Fruit fly (Drosophila melanogaster) whole organism, embryonic: ENCODE results near the gene CG8563.
A peak's percentile ranks its signal among the peaks of the same experiment; 100 is the strongest.

Experiments
- CG10147 ChIP-seq: fragments of 200-800 bp; sonication (Bioruptor generic); optimal IDR thresholded peaks from 2 replicates; lab custom pipeline; 2019; ENCODE audit warnings: missing biosample characterization, mild to moderate bottlenecking, missing genetic modification characterization, moderate library complexity
- CG10321 ChIP-seq: fragments of 200-800 bp; sonication (Bioruptor generic); IDR thresholded peaks from 2 replicates; pipeline ENCODE4 v1.3.6; 2022; ENCODE audit warnings: missing biosample characterization, missing genetic modification characterization
- CG10565 ChIP-seq: fragments of 200-800 bp; sonication (Bioruptor generic); optimal IDR thresholded peaks from 3 replicates; lab custom pipeline; 2016; ENCODE audit warnings: missing biosample characterization, mild to moderate bottlenecking, missing genetic modification characterization
- CG12104 ChIP-seq: fragments of 200-800 bp; sonication (Bioruptor generic); optimal IDR thresholded peaks from 3 replicates; lab custom pipeline; 2016; ENCODE audit warnings: missing biosample characterization, missing genetic modification characterization
- CG12391 ChIP-seq: fragments of 200-800 bp; sonication (Bioruptor generic); optimal IDR thresholded peaks from 3 replicates; lab custom pipeline; 2018; ENCODE audit warnings: missing biosample characterization, mild to moderate bottlenecking, missing genetic modification characterization, moderate library complexity
- CG14050 ChIP-seq: fragments of 200-800 bp; sonication (Bioruptor generic); IDR thresholded peaks from 3 replicates; pipeline ENCODE4 v1.3.6; 2022; ENCODE audit warnings: missing biosample characterization, missing genetic modification characterization
- CG15479 ChIP-seq: fragments of 200-800 bp; sonication (Bioruptor generic); optimal IDR thresholded peaks from 3 replicates; lab custom pipeline; 2019; ENCODE audit warnings: missing biosample characterization, mild to moderate bottlenecking, missing genetic modification characterization, moderate library complexity
- CG15514 ChIP-seq: fragments of 200-800 bp; sonication (Bioruptor generic); optimal IDR thresholded peaks from 3 replicates; lab custom pipeline; 2017; ENCODE audit warnings: missing biosample characterization, missing genetic modification characterization, mild to moderate bottlenecking, moderate library complexity, missing genetic modification reagents
- CG15696 ChIP-seq: fragments of 200-800 bp; sonication (Bioruptor generic); optimal IDR thresholded peaks from 2 replicates; lab custom pipeline; 2019; ENCODE audit warnings: missing biosample characterization, mild to moderate bottlenecking, missing genetic modification characterization, moderate library complexity
- CG17359 ChIP-seq: fragments of 200-800 bp; sonication (Bioruptor generic); optimal IDR thresholded peaks from 3 replicates; lab custom pipeline; 2018; ENCODE audit warnings: missing biosample characterization, mild to moderate bottlenecking, missing genetic modification characterization, moderate library complexity
- CG18619 ChIP-seq: fragments of 200-800 bp; sonication (Bioruptor generic); optimal IDR thresholded peaks from 3 replicates; lab custom pipeline; 2017; ENCODE audit warnings: missing biosample characterization, mild to moderate bottlenecking, missing genetic modification characterization
- CG2889 ChIP-seq: fragments of 200-800 bp; sonication (Bioruptor generic); IDR thresholded peaks from 3 replicates; pipeline ENCODE4 v1.3.6; 2022; ENCODE audit warnings: missing biosample characterization, missing genetic modification characterization
- CG31388 ChIP-seq: fragments of 200-800 bp; sonication (Bioruptor generic); optimal IDR thresholded peaks from 2 replicates; lab custom pipeline; 2016; ENCODE audit warnings: missing biosample characterization, missing genetic modification characterization
- CG32532 ChIP-seq: fragments of 200-800 bp; sonication (Bioruptor generic); IDR thresholded peaks from 2 replicates; pipeline ENCODE4 v1.3.6; 2022; ENCODE audit warnings: missing biosample characterization, missing genetic modification characterization
- CG3407 ChIP-seq: fragments of 200-800 bp; sonication (Bioruptor generic); optimal IDR thresholded peaks from 2 replicates; lab custom pipeline; 2018; ENCODE audit warnings: missing biosample characterization, mild to moderate bottlenecking, missing genetic modification characterization
- CG4328 ChIP-seq: fragments of 200-800 bp; sonication (Bioruptor generic); optimal IDR thresholded peaks from 3 replicates; lab custom pipeline; 2017; ENCODE audit warnings: missing biosample characterization, missing genetic modification reagents, missing genetic modification characterization
- CG6689 ChIP-seq: fragments of 200-800 bp; sonication (Bioruptor generic); IDR thresholded peaks from 2 replicates; pipeline ENCODE4 v1.3.6; 2022; ENCODE audit warnings: missing biosample characterization, missing genetic modification characterization
- CG6765 ChIP-seq: fragments of 200-800 bp; sonication (Bioruptor generic); optimal IDR thresholded peaks from 3 replicates; lab custom pipeline; 2017; ENCODE audit warnings: missing biosample characterization, mild to moderate bottlenecking, missing genetic modification characterization
- CG7372 ChIP-seq: fragments of 200-800 bp; sonication (Bioruptor generic); IDR thresholded peaks from 2 replicates; pipeline ENCODE4 v1.3.6; 2022; ENCODE audit warnings: missing biosample characterization, missing genetic modification characterization
- CG8281 ChIP-seq: fragments of 200-800 bp; sonication (Bioruptor generic); optimal IDR thresholded peaks from 2 replicates; lab custom pipeline; 2018; ENCODE audit warnings: missing biosample characterization, mild to moderate bottlenecking, missing genetic modification characterization, moderate library complexity
- CG8388 ChIP-seq: fragments of 200-800 bp; sonication (Bioruptor generic); optimal IDR thresholded peaks from 2 replicates; lab custom pipeline; 2019; ENCODE audit warnings: missing biosample characterization, mild to moderate bottlenecking, missing genetic modification characterization, moderate library complexity
- Dref ChIP-seq: fragments of 200-800 bp; sonication (Bioruptor generic); IDR thresholded peaks from 2 replicates; pipeline ENCODE4 v1.3.6; 2022; ENCODE audit warnings: missing biosample characterization, missing genetic modification characterization
- E2f1 ChIP-seq: fragments of 200-800 bp; sonication (Bioruptor generic); IDR thresholded peaks from 2 replicates; pipeline ENCODE4 v1.3.6; 2022; ENCODE audit warnings: missing biosample characterization, missing genetic modification characterization
- E2f2 ChIP-seq: fragments of 200-800 bp; sonication (Bioruptor generic); IDR thresholded peaks from 2 replicates; pipeline ENCODE4 v1.3.6; 2022; ENCODE audit warnings: missing biosample characterization, missing genetic modification characterization
- HHEX ChIP-seq: fragments of 200-800 bp; sonication (Bioruptor generic); optimal IDR thresholded peaks from 3 replicates; lab custom pipeline; 2017; ENCODE audit warnings: missing biosample characterization, mild to moderate bottlenecking, missing genetic modification characterization, missing genetic modification reagents
- Hmr ChIP-seq: fragments of 200-800 bp; sonication (Bioruptor generic); optimal IDR thresholded peaks from 3 replicates; lab custom pipeline; 2017; ENCODE audit warnings: mild to moderate bottlenecking, missing biosample characterization, missing genetic modification reagents, missing genetic modification characterization
- Mad ChIP-seq: fragments of 200-800 bp; sonication (Bioruptor generic); optimal IDR thresholded peaks from 2 replicates; lab custom pipeline; 2016; ENCODE audit warnings: missing biosample characterization, missing genetic modification characterization
- Ptx1 ChIP-seq: fragments of 200-800 bp; sonication (Bioruptor generic); IDR thresholded peaks from 2 replicates; pipeline ENCODE4 v1.3.6; 2022; ENCODE audit warnings: missing biosample characterization, missing genetic modification characterization
- TFAM ChIP-seq: fragments of 200-800 bp; sonication (Bioruptor generic); optimal IDR thresholded peaks from 2 replicates; lab custom pipeline; 2017; ENCODE audit warnings: missing biosample characterization, missing genetic modification characterization, inconsistent platforms
- ac ChIP-seq: fragments of 200-800 bp; sonication (Bioruptor generic); optimal IDR thresholded peaks from 3 replicates; lab custom pipeline; 2017; ENCODE audit warnings: missing biosample characterization, mild to moderate bottlenecking, missing genetic modification characterization
- ato ChIP-seq: fragments of 200-800 bp; sonication (Bioruptor generic); IDR thresholded peaks from 2 replicates; pipeline ENCODE4 v1.3.6; 2022; ENCODE audit warnings: missing biosample characterization, missing genetic modification characterization; ENCODE audit not compliant: partially characterized antibody
- bigmax ChIP-seq: fragments of 200-800 bp; sonication (Bioruptor generic); optimal IDR thresholded peaks from 2 replicates; lab custom pipeline; 2018; ENCODE audit warnings: missing biosample characterization, mild to moderate bottlenecking, missing genetic modification characterization
- cwo ChIP-seq: fragments of 200-800 bp; sonication (Bioruptor generic); optimal IDR thresholded peaks from 3 replicates; lab custom pipeline; 2017; ENCODE audit warnings: missing biosample characterization, missing genetic modification characterization, mild to moderate bottlenecking, moderate library complexity, missing genetic modification reagents
- danr ChIP-seq: fragments of 200-800 bp; sonication (Bioruptor generic); IDR thresholded peaks from 2 replicates; pipeline ENCODE4 v1.3.6; 2022; ENCODE audit warnings: missing biosample characterization, missing genetic modification characterization
- dati ChIP-seq: fragments of 200-800 bp; sonication (Bioruptor generic); IDR thresholded peaks from 2 replicates; pipeline ENCODE4 v1.3.6; 2022; ENCODE audit warnings: missing biosample characterization, missing genetic modification characterization
- en ChIP-seq: fragments of 200-800 bp; sonication (Bioruptor generic); optimal IDR thresholded peaks from 2 replicates; lab custom pipeline; 2016; ENCODE audit warnings: missing biosample characterization, missing genetic modification characterization
- esg ChIP-seq: fragments of 200-800 bp; sonication (Bioruptor generic); conservative IDR thresholded peaks from 2 replicates; pipeline ENCODE4 v1.3.6; 2022; ENCODE audit warnings: missing biosample characterization, missing genetic modification characterization
- fd102C ChIP-seq: fragments of 200-800 bp; sonication (Bioruptor generic); optimal IDR thresholded peaks from 2 replicates; lab custom pipeline; 2018; ENCODE audit warnings: missing biosample characterization, mild to moderate bottlenecking, missing genetic modification characterization, moderate library complexity
- fu2 ChIP-seq: fragments of 200-800 bp; sonication (Bioruptor generic); optimal IDR thresholded peaks from 2 replicates; lab custom pipeline; 2016; ENCODE audit warnings: missing biosample characterization, missing genetic modification characterization
- ken ChIP-seq: fragments of 200-800 bp; sonication (Bioruptor generic); IDR thresholded peaks from 3 replicates; pipeline ENCODE4 v1.3.6; 2022; ENCODE audit warnings: missing biosample characterization, missing genetic modification characterization
- mirr ChIP-seq: fragments of 200-800 bp; sonication (Bioruptor generic); optimal IDR thresholded peaks from 3 replicates; lab custom pipeline; 2018; ENCODE audit warnings: missing biosample characterization, mild to moderate bottlenecking, missing genetic modification characterization
- oc ChIP-seq: fragments of 200-800 bp; sonication (Bioruptor generic); optimal IDR thresholded peaks from 2 replicates; lab custom pipeline; 2018; ENCODE audit warnings: missing biosample characterization, mild to moderate bottlenecking, missing genetic modification characterization, moderate library complexity
- scrt ChIP-seq: fragments of 200-800 bp; sonication (Bioruptor generic); optimal IDR thresholded peaks from 2 replicates; lab custom pipeline; 2018; ENCODE audit warnings: missing biosample characterization, mild to moderate bottlenecking, missing genetic modification characterization, moderate library complexity
- sim ChIP-seq: fragments of 200-800 bp; sonication (Bioruptor generic); IDR thresholded peaks from 2 replicates; pipeline ENCODE4 v1.3.6; 2022; ENCODE audit warnings: missing biosample characterization, missing genetic modification characterization
- slp2 ChIP-seq: fragments of 200-800 bp; sonication (Bioruptor generic); optimal IDR thresholded peaks from 2 replicates; lab custom pipeline; 2016; ENCODE audit warnings: missing biosample characterization, missing genetic modification characterization
- sr ChIP-seq: fragments of 200-800 bp; sonication (Bioruptor generic); IDR thresholded peaks from 3 replicates; pipeline ENCODE4 v1.3.6; 2022; ENCODE audit warnings: missing biosample characterization, missing genetic modification characterization
- usp ChIP-seq: fragments of >200 bp; optimal IDR thresholded peaks from 2 replicates; lab custom pipeline; 2017; ENCODE audit warnings: missing biosample characterization, missing genetic modification characterization
- wdn ChIP-seq: fragments of 200-800 bp; sonication (Bioruptor generic); IDR thresholded peaks from 2 replicates; pipeline ENCODE4 v1.3.6; 2022; ENCODE audit warnings: missing biosample characterization, missing genetic modification characterization
- zen ChIP-seq: fragments of 200-800 bp; sonication (Bioruptor generic); optimal IDR thresholded peaks from 3 replicates; lab custom pipeline; 2018; ENCODE audit warnings: missing biosample characterization, mild to moderate bottlenecking, missing genetic modification characterization, moderate library complexity

Gene CG8563

DNA sequence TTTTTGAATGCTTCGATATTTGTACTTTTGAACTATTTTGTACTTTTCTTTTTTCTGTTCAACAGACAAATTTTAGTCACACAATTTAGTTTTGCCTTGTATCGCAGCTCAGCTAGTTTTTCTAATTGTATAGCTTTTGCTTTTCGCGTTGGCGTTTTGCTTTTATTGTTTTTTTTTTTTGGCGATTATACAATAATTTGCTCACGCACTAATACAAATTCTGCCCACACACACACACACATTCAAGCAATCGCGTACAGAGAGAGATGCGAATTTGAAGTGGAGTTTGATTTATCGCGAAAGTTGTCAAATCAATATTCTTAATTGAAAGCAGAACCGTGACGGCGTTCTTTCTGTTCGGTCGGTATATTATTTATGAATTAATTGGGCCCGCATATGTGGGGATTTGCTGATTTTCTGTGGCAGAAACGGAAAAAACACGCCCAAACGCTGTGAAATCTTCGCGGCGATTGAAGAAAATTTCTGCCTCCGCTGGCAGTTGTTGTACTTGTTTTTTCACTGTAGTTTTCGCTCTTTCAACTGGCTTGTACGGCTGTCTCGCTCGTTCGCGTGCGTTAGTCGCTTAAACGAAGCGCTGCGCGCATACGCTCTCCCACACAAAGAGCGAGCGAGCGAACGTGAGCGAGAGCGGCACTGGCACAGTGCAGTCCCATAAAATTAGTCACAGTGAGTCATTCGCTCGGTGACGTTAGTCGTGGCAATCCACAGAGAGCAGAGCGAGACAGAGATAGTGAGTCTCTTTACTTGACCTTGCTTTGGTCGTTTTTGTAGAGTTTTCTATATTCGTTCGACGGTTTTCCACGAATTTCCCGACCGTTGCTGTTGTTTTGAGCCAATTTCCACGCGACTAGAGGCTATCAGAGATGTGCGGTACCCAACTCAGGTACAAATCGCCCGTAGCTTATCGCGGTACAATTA, 44.4 kb downstream of the CG8563 start, which contains the start of gene Rac2 (continued):
- no peak for TF ChIP-seq danr
- TF ChIP-seq CG7372 (GFP tag; lab: Robert Waterston, UW), result no peak
- TF ChIP-seq CG10565, result no peak
- TF ChIP-seq CG17359 (tag; lab: Kevin White, UChicago), result no peak
- no peak for TF ChIP-seq CG14050 (GFP tag; lab: Robert Waterston, UW)
- no peak for TF ChIP-seq Dref (GFP tag; lab: Robert Waterston, UW)
- 0 out of 3 replicates have a peak, but pooled peaks have one; percentile 22 for TF ChIP-seq CG2889 (GFP tag; lab: Robert Waterston, UW)
- peak; percentile 30; the same call in 1 of the 2 replicates for TF ChIP-seq Ptx1 (GFP tag; lab: Robert Waterston, UW)
- TF ChIP-seq E2f1 (GFP tag; lab: Robert Waterston, UW), result no peak
- TF ChIP-seq cwo, result no peak
- TF ChIP-seq CG31388 (GFP tag; lab: Kevin White, UChicago), result no peak
- TF ChIP-seq CG12104 (GFP tag; lab: Kevin White, UChicago), result no peak
- 0 out of 3 replicates have a peak, but pooled peaks have one; percentile 4 for TF ChIP-seq ken (GFP tag; lab: Robert Waterston, UW)
- TF ChIP-seq en (GFP tag; lab: Kevin White, UChicago), result no peak
- TF ChIP-seq CG3407, result no peak
- TF ChIP-seq CG8388 (GFP tag; lab: Kevin White, UChicago), result no peak
- no peak for TF ChIP-seq fd102C (GFP tag; lab: Kevin White, UChicago)
- TF ChIP-seq CG10321 (GFP tag; lab: Robert Waterston, UW), result peak; percentile 96
- peak; percentile 38 for TF ChIP-seq oc (tag; lab: Kevin White, UChicago)
- TF ChIP-seq CG4328 (GFP tag; lab: Kevin White, UChicago), result no peak
- TF ChIP-seq mirr (GFP tag; lab: Kevin White, UChicago), result peak; percentile 48
- TF ChIP-seq CG15514, result peak; percentile 42
- no peak for TF ChIP-seq CG8281 (tag; lab: Kevin White, UChicago)
- peak; percentile 67 for TF ChIP-seq sr (GFP tag; lab: Robert Waterston, UW)
- no peak for TF ChIP-seq ato (GFP tag; lab: Robert Waterston, UW)
- peak; percentile 34 for TF ChIP-seq CG15479
- no peak for TF ChIP-seq ac (GFP tag; lab: Kevin White, UChicago)
- TF ChIP-seq CG6689 (GFP tag; lab: Robert Waterston, UW), result no peak
- no peak for TF ChIP-seq CG18619 (GFP tag; lab: Kevin White, UChicago)
- no peak for TF ChIP-seq bigmax (GFP tag; lab: Kevin White, UChicago)
- no peak for TF ChIP-seq Hmr
- no peak for TF ChIP-seq usp (GFP tag; lab: Kevin White, UChicago)
- TF ChIP-seq scrt (GFP tag; lab: Kevin White, UChicago), result no peak
- no peak for TF ChIP-seq zen (tag; lab: Kevin White, UChicago)
- peak; percentile 40; the same call in 1 of the 2 replicates for TF ChIP-seq E2f2
- TF ChIP-seq CG32532, result peak; percentile 61; the same call in 1 of the 2 replicates
- TF ChIP-seq CG10147 (GFP tag; lab: Kevin White, UChicago), result no peak
- peak; percentile 57; the same call in 1 of the 2 replicates for TF ChIP-seq wdn
- TF ChIP-seq Mad (GFP tag; lab: Kevin White, UChicago), result no peak
- no peak for TF ChIP-seq CG12391 (tag; lab: Kevin White, UChicago)
- no peak for TF ChIP-seq fu2
- TF ChIP-seq slp2 (GFP tag; lab: Kevin White, UChicago), result no peak
- no peak for TF ChIP-seq dati (GFP tag; lab: Robert Waterston, UW)
- no peak for TF ChIP-seq esg (GFP tag; lab: Robert Waterston, UW)
- TF ChIP-seq TFAM (GFP tag; lab: Kevin White, UChicago), result no peak
- TF ChIP-seq sim (GFP tag; lab: Robert Waterston, UW), result peak; percentile 44; the same call in 1 of the 2 replicates
- TF ChIP-seq HHEX (GFP tag; lab: Kevin White, UChicago), result no peak
- no peak for TF ChIP-seq CG6765 (GFP tag; lab: Kevin White, UChicago)
- TF ChIP-seq CG15696 (tag; lab: Kevin White, UChicago), result no peak
